Worm (Caenorhabditis elegans): ENCODE data around the gene cox-10.

The cox-10 gene

ce11 chrII:12671892-12672291 lies 7.9 kb upstream of the cox-10 start:
- TF ChIP-seq pes-1 (GFP tag; IDR thresholded peaks at IDR 0.05) (no peak), sea-1 (GFP tag; conservative IDR thresholded peaks at IDR 0.05) (no peak), ceh-36 (tag; optimal IDR thresholded peaks at IDR 0.05) (no peak), tra-4 (tag; optimal IDR thresholded peaks at IDR 0.05) (no peak), hnd-1 (tag; optimal IDR thresholded peaks at IDR 0.05) (no peak), tbx-11 (GFP tag; IDR thresholded peaks at IDR 0.05) (no peak), hmbx-1 (tag; optimal IDR thresholded peaks at IDR 0.05) (no peak), F13C5.2 (tag; optimal IDR thresholded peaks at IDR 0.05) (no peak)

DNA sequence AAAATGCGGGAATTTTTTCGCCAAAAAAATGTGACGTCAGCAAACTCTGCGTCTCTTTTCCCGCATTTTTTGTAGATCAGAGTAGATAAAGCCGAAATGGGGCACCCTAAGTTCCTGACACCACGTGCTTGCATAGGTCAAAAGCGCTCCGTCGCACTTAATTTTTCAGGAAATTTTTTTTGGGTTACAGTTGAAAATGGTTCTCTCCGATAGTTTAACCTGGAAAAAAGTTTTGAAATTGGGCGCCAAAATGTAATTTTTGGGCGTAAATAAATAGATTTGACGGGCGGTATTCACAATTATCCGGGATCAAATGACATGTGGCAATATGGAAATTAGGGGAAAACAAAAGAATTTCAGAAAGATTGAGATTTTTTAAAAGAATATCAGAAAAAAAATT lies 7.2 kb upstream of the cox-10 start:
- TF ChIP-seq F13C5.2 (tag; optimal IDR thresholded peaks at IDR 0.05) (no peak), ceh-13 (GFP tag; optimal IDR thresholded peaks at IDR 0.05) (no peak), hmbx-1 (tag; optimal IDR thresholded peaks at IDR 0.05) (no peak), ama-1 (optimal IDR thresholded peaks at IDR 0.05) (no peak), tbx-37 (GFP tag; conservative IDR thresholded peaks at IDR 0.05) (no peak), tbx-11 (GFP tag; IDR thresholded peaks at IDR 0.05) (no peak), sea-1 (GFP tag; conservative IDR thresholded peaks at IDR 0.05) (no peak), tra-4 (tag; optimal IDR thresholded peaks at IDR 0.05) (no peak), aly-1 (tag; optimal IDR thresholded peaks at IDR 0.05) (no peak), pes-1 (GFP tag; IDR thresholded peaks at IDR 0.05) (no peak), flt-1 (GFP tag; IDR thresholded peaks at IDR 0.05) (no peak), hnd-1 (tag; optimal IDR thresholded peaks at IDR 0.05) (no peak), scrt-1 (GFP tag; IDR thresholded peaks at IDR 0.05) (no peak), hmg-4 (GFP tag; optimal IDR thresholded peaks at IDR 0.05) (no peak), ceh-36 (tag; optimal IDR thresholded peaks at IDR 0.05) (no peak), ets-7 (tag; optimal IDR thresholded peaks at IDR 0.05) (no peak), B0310.2 (tag; optimal IDR thresholded peaks at IDR 0.05) (no peak)

- TF ChIP-seq pes-1 (GFP tag; IDR thresholded peaks at IDR 0.05) (no peak), F13C5.2 (tag; optimal IDR thresholded peaks at IDR 0.05) (no peak), flt-1 (GFP tag; IDR thresholded peaks at IDR 0.05) (no peak), tbx-11 (GFP tag; IDR thresholded peaks at IDR 0.05) (no peak), ceh-36 (tag; optimal IDR thresholded peaks at IDR 0.05) (no peak), ceh-13 (GFP tag; optimal IDR thresholded peaks at IDR 0.05) (no peak), hmg-4 (GFP tag; optimal IDR thresholded peaks at IDR 0.05) (no peak), ama-1 (optimal IDR thresholded peaks at IDR 0.05) (no peak), sea-1 (GFP tag; conservative IDR thresholded peaks at IDR 0.05) (no peak), aly-1 (tag; optimal IDR thresholded peaks at IDR 0.05) (no peak), hnd-1 (tag; optimal IDR thresholded peaks at IDR 0.05) (no peak), tbx-37 (GFP tag; conservative IDR thresholded peaks at IDR 0.05) (no peak), B0310.2 (tag; optimal IDR thresholded peaks at IDR 0.05) (no peak), scrt-1 (GFP tag; IDR thresholded peaks at IDR 0.05) (no peak), tra-4 (tag; optimal IDR thresholded peaks at IDR 0.05) (no peak), hmbx-1 (tag; optimal IDR thresholded peaks at IDR 0.05) (no peak), ets-7 (tag; optimal IDR thresholded peaks at IDR 0.05) (no peak)
Observed at ce11 chrII:12673311-12673710, 6.4 kb upstream of the cox-10 start.

- TF ChIP-seq B0310.2 (tag; optimal IDR thresholded peaks at IDR 0.05): no peak
Observed at ce11 chrII:12677710-12677974, 2.1 kb upstream of the cox-10 start, which contains the start of gene Y38E10A.22. Y38E10A.22 (minus strand) TSS chrII:12677810.

- TF ChIP-seq hmg-4 (GFP tag; optimal IDR thresholded peaks at IDR 0.05): peak; percentile 53
- TF ChIP-seq tbx-37 (GFP tag; conservative IDR thresholded peaks at IDR 0.05): peak; percentile 3; the same call in 1 of the 2 replicates
- peak; percentile 71 for TF ChIP-seq scrt-1 (GFP tag; IDR thresholded peaks at IDR 0.05)
- TF ChIP-seq F13C5.2 (tag; optimal IDR thresholded peaks at IDR 0.05): no peak
- peak; percentile 83 for TF ChIP-seq pes-1 (GFP tag; IDR thresholded peaks at IDR 0.05)
- no peak for TF ChIP-seq hnd-1 (tag; optimal IDR thresholded peaks at IDR 0.05)
- no peak for TF ChIP-seq tra-4 (tag; optimal IDR thresholded peaks at IDR 0.05)
- TF ChIP-seq ceh-36 (tag; optimal IDR thresholded peaks at IDR 0.05): peak; percentile 75
- peak; percentile 66 for TF ChIP-seq ceh-13 (GFP tag; optimal IDR thresholded peaks at IDR 0.05)
- TF ChIP-seq ets-7 (tag; optimal IDR thresholded peaks at IDR 0.05): peak; percentile 17
- peak; percentile 49 for TF ChIP-seq B0310.2 (tag; optimal IDR thresholded peaks at IDR 0.05)
- peak; percentile 72; the same call in 1 of the 2 replicates for TF ChIP-seq tbx-11 (GFP tag; IDR thresholded peaks at IDR 0.05)
- no peak for TF ChIP-seq hmbx-1 (tag; optimal IDR thresholded peaks at IDR 0.05)
- TF ChIP-seq aly-1 (tag; optimal IDR thresholded peaks at IDR 0.05): peak; percentile 63
- TF ChIP-seq flt-1 (GFP tag; IDR thresholded peaks at IDR 0.05): peak; percentile 66
- TF ChIP-seq sea-1 (GFP tag; conservative IDR thresholded peaks at IDR 0.05): 0 out of 2 replicates have a peak, but pooled peaks have one; percentile 22
- TF ChIP-seq ama-1 (optimal IDR thresholded peaks at IDR 0.05): no peak
Observed at ce11 chrII:12677975-12678866, 1.5 kb upstream of the cox-10 start.

- no peak for TF ChIP-seq tbx-11 (GFP tag; IDR thresholded peaks at IDR 0.05)
- TF ChIP-seq hmg-4 (GFP tag; optimal IDR thresholded peaks at IDR 0.05): no peak
- no peak for TF ChIP-seq sea-1 (GFP tag; conservative IDR thresholded peaks at IDR 0.05)
- TF ChIP-seq tbx-37 (GFP tag; conservative IDR thresholded peaks at IDR 0.05): no peak
- no peak for TF ChIP-seq ceh-36 (tag; optimal IDR thresholded peaks at IDR 0.05)
- no peak for TF ChIP-seq F13C5.2 (tag; optimal IDR thresholded peaks at IDR 0.05)
- TF ChIP-seq flt-1 (GFP tag; IDR thresholded peaks at IDR 0.05): no peak
Observed at ce11 chrII:12678867-12679134, 953 bp upstream of the cox-10 start, which contains the start of gene Y38E10A.24. Y38E10A.24 (plus strand) TSS chrII:12679035.

DNA sequence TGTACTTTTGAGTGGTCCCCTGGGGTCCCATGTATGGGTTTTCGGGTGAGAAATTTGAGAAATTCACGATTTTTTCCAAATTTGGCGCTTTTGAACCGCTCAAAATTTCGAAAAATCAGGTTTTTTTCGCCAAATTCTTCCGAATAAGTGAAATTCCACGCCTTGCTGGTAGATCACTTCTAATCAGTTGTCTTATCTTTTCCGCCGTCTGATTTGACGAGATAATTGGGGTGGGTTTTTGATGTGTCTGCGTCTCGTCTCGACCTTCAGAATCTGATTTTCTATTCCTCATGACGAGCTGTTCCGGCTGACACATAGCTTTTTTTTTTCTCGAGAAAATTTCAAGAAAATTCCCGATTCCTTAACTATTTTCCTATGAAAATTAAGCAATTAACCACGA lies 9.6 kb downstream of the cox-10 start:
- no peak for TF ChIP-seq ama-1 (optimal IDR thresholded peaks at IDR 0.05)
- no peak for TF ChIP-seq hmbx-1 (tag; optimal IDR thresholded peaks at IDR 0.05)
- no peak for TF ChIP-seq scrt-1 (GFP tag; IDR thresholded peaks at IDR 0.05)
- no peak for TF ChIP-seq F13C5.2 (tag; optimal IDR thresholded peaks at IDR 0.05)
- TF ChIP-seq tbx-37 (GFP tag; conservative IDR thresholded peaks at IDR 0.05): no peak
- no peak for TF ChIP-seq ceh-13 (GFP tag; optimal IDR thresholded peaks at IDR 0.05)

DNA sequence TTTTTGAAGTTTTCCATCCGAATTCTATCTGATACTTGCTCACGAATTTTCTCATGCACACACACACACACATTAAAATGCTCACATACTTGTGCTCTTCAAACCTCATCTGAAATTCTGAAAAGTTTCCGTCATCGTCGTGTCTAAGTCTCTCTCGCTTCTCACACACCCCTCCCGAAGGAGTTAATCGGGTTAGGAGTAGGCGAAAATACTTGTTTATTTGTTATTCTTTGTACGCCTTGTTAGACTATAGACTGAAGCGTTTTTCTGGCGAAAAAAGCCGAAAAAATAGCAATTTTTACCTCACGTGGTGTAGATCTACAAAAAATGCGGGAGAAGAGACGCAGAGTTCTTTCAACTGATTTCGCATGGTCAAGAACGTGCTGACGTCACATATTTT lies 11.2 kb downstream of the cox-10 start:
- no peak for TF ChIP-seq hnd-1 (tag; optimal IDR thresholded peaks at IDR 0.05)
- no peak for TF ChIP-seq sea-1 (GFP tag; conservative IDR thresholded peaks at IDR 0.05)
- no peak for TF ChIP-seq tbx-11 (GFP tag; IDR thresholded peaks at IDR 0.05)
- no peak for TF ChIP-seq ceh-36 (tag; optimal IDR thresholded peaks at IDR 0.05)
- TF ChIP-seq pes-1 (GFP tag; IDR thresholded peaks at IDR 0.05): no peak
- TF ChIP-seq hmg-4 (GFP tag; optimal IDR thresholded peaks at IDR 0.05): no peak
- TF ChIP-seq tbx-37 (GFP tag; conservative IDR thresholded peaks at IDR 0.05): no peak
- no peak for TF ChIP-seq flt-1 (GFP tag; IDR thresholded peaks at IDR 0.05)
- TF ChIP-seq ceh-13 (GFP tag; optimal IDR thresholded peaks at IDR 0.05): no peak
- no peak for TF ChIP-seq ama-1 (optimal IDR thresholded peaks at IDR 0.05)
- TF ChIP-seq B0310.2 (tag; optimal IDR thresholded peaks at IDR 0.05): no peak
- no peak for TF ChIP-seq ets-7 (tag; optimal IDR thresholded peaks at IDR 0.05)
- TF ChIP-seq scrt-1 (GFP tag; IDR thresholded peaks at IDR 0.05): no peak
- no peak for TF ChIP-seq tra-4 (tag; optimal IDR thresholded peaks at IDR 0.05)
- TF ChIP-seq F13C5.2 (tag; optimal IDR thresholded peaks at IDR 0.05): no peak
- TF ChIP-seq hmbx-1 (tag; optimal IDR thresholded peaks at IDR 0.05): no peak
- no peak for TF ChIP-seq aly-1 (tag; optimal IDR thresholded peaks at IDR 0.05)
